Fruit fly (Drosophila melanogaster) whole organism, pupa: Measurements from ENCODE around the gene CG13108.

Source experiments
- CG10348 ChIP-seq: fragments of 200-800 bp; sonication (Bioruptor generic); IDR thresholded peaks from 2 replicates; pipeline ENCODE4 v1.3.6; 2022; ENCODE audit warnings: missing biosample characterization, missing genetic modification characterization
- CG12605 ChIP-seq: fragments of 200-800 bp; sonication (Bioruptor generic); IDR thresholded peaks from 2 replicates; pipeline ENCODE4 v1.3.6; 2022; ENCODE audit warnings: missing biosample characterization, missing genetic modification characterization
- CG13204 ChIP-seq: fragments of 200-800 bp; sonication (Bioruptor generic); optimal IDR thresholded peaks from 2 replicates; lab custom pipeline; 2018; ENCODE audit warnings: missing biosample characterization, mild to moderate bottlenecking, missing genetic modification characterization, moderate library complexity
- CG14655 ChIP-seq: fragments of 200-800 bp; sonication (Bioruptor generic); optimal IDR thresholded peaks from 3 replicates; lab custom pipeline; 2017; ENCODE audit warnings: mild to moderate bottlenecking, missing biosample characterization, missing genetic modification reagents, missing genetic modification characterization
- CG15710 ChIP-seq: fragments of 200-800 bp; sonication (Bioruptor generic); optimal IDR thresholded peaks from 2 replicates; lab custom pipeline; 2018; ENCODE audit warnings: missing biosample characterization, mild to moderate bottlenecking, missing genetic modification characterization, moderate library complexity
- CG17806 ChIP-seq: fragments of 200-800 bp; sonication (Bioruptor generic); optimal IDR thresholded peaks from 2 replicates; lab custom pipeline; 2018; ENCODE audit warnings: missing biosample characterization, mild to moderate bottlenecking, missing genetic modification characterization, moderate library complexity
- CG32121 ChIP-seq: fragments of 200-800 bp; sonication (Bioruptor generic); IDR thresholded peaks from 2 replicates; pipeline ENCODE4 v1.3.6; 2022; ENCODE audit warnings: missing biosample characterization, missing genetic modification characterization
- CG34367 ChIP-seq: fragments of 200-800 bp; sonication (Bioruptor generic); optimal IDR thresholded peaks from 2 replicates; lab custom pipeline; 2018; ENCODE audit warnings: missing biosample characterization, mild to moderate bottlenecking, missing genetic modification characterization
- CG4496 ChIP-seq: fragments of 200-800 bp; sonication (Bioruptor generic); IDR thresholded peaks from 3 replicates; pipeline ENCODE4 v1.3.6; 2022; ENCODE audit warnings: missing biosample characterization, missing genetic modification characterization
- CG8159 ChIP-seq: fragments of 200-800 bp; sonication (Bioruptor generic); optimal IDR thresholded peaks from 3 replicates; lab custom pipeline; 2018; ENCODE audit warnings: missing biosample characterization, mild to moderate bottlenecking, missing genetic modification characterization, moderate library complexity
- CG8301 ChIP-seq: fragments of 200-800 bp; sonication (Bioruptor generic); optimal IDR thresholded peaks from 2 replicates; lab custom pipeline; 2018; ENCODE audit warnings: missing biosample characterization, mild to moderate bottlenecking, missing genetic modification characterization
- CG9948 ChIP-seq: fragments of 200-800 bp; sonication (Bioruptor generic); optimal IDR thresholded peaks from 2 replicates; lab custom pipeline; 2018; ENCODE audit warnings: missing biosample characterization, mild to moderate bottlenecking, missing genetic modification characterization, moderate library complexity
- D1 ChIP-seq: fragments of 200-800 bp; sonication (Bioruptor generic); optimal IDR thresholded peaks from 2 replicates; lab custom pipeline; 2018; ENCODE audit warnings: missing biosample characterization, mild to moderate bottlenecking, missing genetic modification characterization, moderate library complexity
- EcR ChIP-seq: fragments of 200-800 bp; sonication (Bioruptor generic); optimal IDR thresholded peaks from 3 replicates; lab custom pipeline; 2019; ENCODE audit warnings: missing biosample characterization, missing genetic modification characterization, mild to moderate bottlenecking, moderate library complexity, missing genetic modification reagents
- Ets98B ChIP-seq: fragments of 200-800 bp; sonication (Bioruptor generic); IDR thresholded peaks from 2 replicates; pipeline ENCODE4 v1.3.6; 2022; ENCODE audit warnings: missing biosample characterization, missing genetic modification characterization
- Pif1A ChIP-seq: fragments of 200-800 bp; sonication (Bioruptor generic); optimal IDR thresholded peaks from 3 replicates; lab custom pipeline; 2016; ENCODE audit warnings: missing biosample characterization, missing genetic modification characterization
- Pif1B ChIP-seq: fragments of 200-800 bp; sonication (Bioruptor generic); optimal IDR thresholded peaks from 3 replicates; lab custom pipeline; 2016; ENCODE audit warnings: missing biosample characterization, missing genetic modification characterization
- Snoo ChIP-seq: fragments of 200-800 bp; sonication (Bioruptor generic); optimal IDR thresholded peaks from 3 replicates; lab custom pipeline; 2017; ENCODE audit warnings: missing biosample characterization, mild to moderate bottlenecking, missing genetic modification characterization, inconsistent platforms
- fd96Ca ChIP-seq: fragments of 200-800 bp; sonication (Bioruptor generic); IDR thresholded peaks from 3 replicates; pipeline ENCODE4 v1.3.6; 2022; ENCODE audit warnings: missing biosample characterization, missing genetic modification characterization
- gl ChIP-seq: fragments of 200-800 bp; sonication (Bioruptor generic); optimal IDR thresholded peaks from 2 replicates; lab custom pipeline; 2018; ENCODE audit warnings: missing biosample characterization, mild to moderate bottlenecking, missing genetic modification characterization
- rn ChIP-seq: fragments of 200-800 bp; sonication (Bioruptor generic); IDR thresholded peaks from 2 replicates; pipeline ENCODE4 v1.3.6; 2022; ENCODE audit warnings: missing biosample characterization, missing genetic modification characterization

The CG13108 gene

dm6 chr2L:9168014-9168651 lies 4.1 kb downstream of the CG13108 start:
- TF ChIP-seq CG8159 (tag; lab: Kevin White, UChicago) (peak; percentile 83), CG4496 (peak; percentile 88), CG32121 (GFP tag; lab: Robert Waterston, UW) (peak; percentile 76), CG17806 (tag; lab: Kevin White, UChicago) (peak; percentile 75), CG14655 (GFP tag; lab: Kevin White, UChicago) (peak; percentile 70), CG9948 (tag; lab: Kevin White, UChicago) (peak; percentile 78), gl (peak; percentile 19), Ets98B (GFP tag; lab: Robert Waterston, UW) (peak; percentile 73), D1 (tag; lab: Kevin White, UChicago) (peak; percentile 58), EcR (GFP tag; lab: Kevin White, UChicago) (no peak), CG10348 (no peak), CG12605 (GFP tag; lab: Robert Waterston, UW) (peak; percentile 81), rn (peak; percentile 68), CG13204 (peak; percentile 20), Snoo (tag; lab: Kevin White, UChicago) (peak; percentile 91), CG15710 (tag; lab: Kevin White, UChicago) (peak; percentile 77), Pif1A (GFP tag; lab: Kevin White, UChicago) (peak; percentile 85), CG8301 (peak; percentile 63), fd96Ca (GFP tag; lab: Robert Waterston, UW) (no peak), Pif1B (GFP tag; lab: Kevin White, UChicago) (peak; percentile 80), CG34367 (tag; lab: Kevin White, UChicago) (peak; percentile 69)

DNA sequence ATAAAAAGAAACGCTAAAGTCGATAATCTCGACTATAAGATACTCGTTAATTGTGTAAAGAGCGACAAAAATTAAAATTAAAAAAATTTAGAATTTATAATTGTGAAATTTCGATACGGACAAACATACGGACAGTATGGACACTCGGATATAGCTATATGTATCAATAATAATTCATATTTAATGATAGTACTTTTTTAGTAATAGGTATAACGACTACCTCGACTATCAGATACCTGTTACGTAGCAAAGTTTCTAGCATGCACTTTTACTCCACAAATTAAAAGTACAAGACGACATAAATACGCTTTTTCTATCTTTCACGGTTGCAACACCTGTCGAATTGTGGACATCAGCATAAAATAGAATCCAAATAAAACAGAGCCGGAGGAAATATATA lies 8.8 kb downstream of the CG13108 start:
- TF ChIP-seq CG4496 (no peak), CG17806 (tag; lab: Kevin White, UChicago) (no peak), gl (no peak), CG8159 (tag; lab: Kevin White, UChicago) (no peak), EcR (GFP tag; lab: Kevin White, UChicago) (no peak), D1 (tag; lab: Kevin White, UChicago) (no peak), CG32121 (GFP tag; lab: Robert Waterston, UW) (no peak), CG9948 (tag; lab: Kevin White, UChicago) (no peak), CG34367 (tag; lab: Kevin White, UChicago) (no peak), Pif1B (GFP tag; lab: Kevin White, UChicago) (no peak), Snoo (tag; lab: Kevin White, UChicago) (no peak), fd96Ca (GFP tag; lab: Robert Waterston, UW) (no peak), CG12605 (GFP tag; lab: Robert Waterston, UW) (no peak), CG8301 (no peak)

- no peak for TF ChIP-seq Pif1A (GFP tag; lab: Kevin White, UChicago)
- no peak for TF ChIP-seq CG15710 (tag; lab: Kevin White, UChicago)
- TF ChIP-seq Snoo (tag; lab: Kevin White, UChicago), result no peak
- no peak for TF ChIP-seq D1 (tag; lab: Kevin White, UChicago)
- no peak for TF ChIP-seq CG14655 (GFP tag; lab: Kevin White, UChicago)
- TF ChIP-seq Pif1B (GFP tag; lab: Kevin White, UChicago), result no peak
- TF ChIP-seq CG9948 (tag; lab: Kevin White, UChicago), result no peak
- TF ChIP-seq CG8301, result no peak
- TF ChIP-seq CG13204, result no peak
- TF ChIP-seq CG8159 (tag; lab: Kevin White, UChicago), result no peak
- no peak for TF ChIP-seq rn
- TF ChIP-seq Ets98B (GFP tag; lab: Robert Waterston, UW), result no peak
- no peak for TF ChIP-seq fd96Ca (GFP tag; lab: Robert Waterston, UW)
- no peak for TF ChIP-seq CG12605 (GFP tag; lab: Robert Waterston, UW)
- TF ChIP-seq CG34367 (tag; lab: Kevin White, UChicago), result no peak
- no peak for TF ChIP-seq CG10348
Measured at dm6 chr2L:9173343-9173742, 9.3 kb downstream of the CG13108 start.

dm6 chr2L:9173857-9174593 lies 10.0 kb downstream of the CG13108 start:
- TF ChIP-seq fd96Ca (GFP tag; lab: Robert Waterston, UW), result no peak
- no peak for TF ChIP-seq Pif1A (GFP tag; lab: Kevin White, UChicago)
- peak; percentile 61 for TF ChIP-seq CG32121 (GFP tag; lab: Robert Waterston, UW)
- no peak for TF ChIP-seq CG4496
- no peak for TF ChIP-seq CG15710 (tag; lab: Kevin White, UChicago)
- no peak for TF ChIP-seq CG34367 (tag; lab: Kevin White, UChicago)
- no peak for TF ChIP-seq CG17806 (tag; lab: Kevin White, UChicago)
- TF ChIP-seq Ets98B (GFP tag; lab: Robert Waterston, UW), result peak; percentile 29; the same call in 1 of the 2 replicates
- TF ChIP-seq CG8301, result no peak
- TF ChIP-seq CG10348, result no peak
- TF ChIP-seq CG9948 (tag; lab: Kevin White, UChicago), result no peak
- TF ChIP-seq, all 21 proteins: peak for 2

dm6 chr2L:9175172-9175571 lies 11.1 kb downstream of the CG13108 start:
- peak; percentile 83 for TF ChIP-seq gl
- no peak for TF ChIP-seq D1 (tag; lab: Kevin White, UChicago)
- TF ChIP-seq Pif1B (GFP tag; lab: Kevin White, UChicago), result peak; percentile 85
- TF ChIP-seq Pif1A (GFP tag; lab: Kevin White, UChicago), result peak; percentile 77
- TF ChIP-seq CG8301, result peak; percentile 72
- no peak for TF ChIP-seq EcR (GFP tag; lab: Kevin White, UChicago)
- TF ChIP-seq CG15710 (tag; lab: Kevin White, UChicago), result peak; percentile 47
- peak; percentile 29 for TF ChIP-seq CG17806 (tag; lab: Kevin White, UChicago)
- peak; percentile 99 for TF ChIP-seq CG12605 (GFP tag; lab: Robert Waterston, UW)
- peak; percentile 98 for TF ChIP-seq CG32121 (GFP tag; lab: Robert Waterston, UW)
- peak; percentile 71 for TF ChIP-seq CG14655 (GFP tag; lab: Kevin White, UChicago)
- TF ChIP-seq CG8159 (tag; lab: Kevin White, UChicago), result peak; percentile 26
- TF ChIP-seq CG34367 (tag; lab: Kevin White, UChicago), result peak; percentile 42
- TF ChIP-seq CG13204, result peak; percentile 70
- peak; percentile 98 for TF ChIP-seq Ets98B (GFP tag; lab: Robert Waterston, UW)
- peak; percentile 37 for TF ChIP-seq Snoo (tag; lab: Kevin White, UChicago)
- peak; percentile 22 for TF ChIP-seq CG9948 (tag; lab: Kevin White, UChicago)
- peak; percentile 95 for TF ChIP-seq CG4496
- TF ChIP-seq fd96Ca (GFP tag; lab: Robert Waterston, UW), result peak; percentile 97
- TF ChIP-seq rn, result no peak
- TF ChIP-seq CG10348, result no peak
